Fruit fly (Drosophila melanogaster) whole organism, prepupa: Measurements from ENCODE around the gene CG31103.

Source experiments
- CG16779 ChIP-seq: fragments of 200-800 bp; sonication (Bioruptor generic); optimal IDR thresholded peaks from 3 replicates; lab custom pipeline; 2017; ENCODE audit warnings: missing biosample characterization, mild to moderate bottlenecking, missing genetic modification characterization
- CG3032 ChIP-seq: fragments of 200-800 bp; optimal IDR thresholded peaks from 2 replicates; lab custom pipeline; 2019; ENCODE audit warnings: missing biosample characterization, mild to moderate bottlenecking, missing genetic modification characterization, moderate library complexity
- CG32006 ChIP-seq: fragments of 200-800 bp; sonication (Bioruptor generic); optimal IDR thresholded peaks from 3 replicates; lab custom pipeline; 2017; ENCODE audit warnings: missing biosample characterization, mild to moderate bottlenecking, missing genetic modification characterization
- CG3919 ChIP-seq: fragments of 200-800 bp; sonication (Bioruptor generic); optimal IDR thresholded peaks from 3 replicates; lab custom pipeline; 2016; ENCODE audit warnings: missing biosample characterization, missing genetic modification characterization
- CG6163 ChIP-seq: fragments of 200-800 bp; sonication (Bioruptor generic); IDR thresholded peaks from 3 replicates; pipeline ENCODE4 v1.3.6; 2022; ENCODE audit warnings: missing biosample characterization, missing genetic modification characterization
- CG7368 ChIP-seq: fragments of 200-800 bp; sonication (Bioruptor generic); optimal IDR thresholded peaks from 3 replicates; lab custom pipeline; 2016; ENCODE audit warnings: missing biosample characterization, missing genetic modification characterization
- Ets21C ChIP-seq: fragments of 200-800 bp; sonication (Bioruptor generic); optimal IDR thresholded peaks from 3 replicates; lab custom pipeline; 2016; ENCODE audit warnings: missing biosample characterization, missing genetic modification characterization
- Hr39 ChIP-seq: fragments of 200-800 bp; sonication (Bioruptor generic); optimal IDR thresholded peaks from 2 replicates; lab custom pipeline; 2016; ENCODE audit warnings: missing biosample characterization, missing genetic modification characterization
- Hr4 ChIP-seq: fragments of 200-800 bp; sonication (Bioruptor generic); optimal IDR thresholded peaks from 3 replicates; lab custom pipeline; 2016; ENCODE audit warnings: missing biosample characterization, missing genetic modification characterization
- Sox102F ChIP-seq: fragments of 200-800 bp; sonication (Bioruptor generic); optimal IDR thresholded peaks from 2 replicates; lab custom pipeline; 2016; ENCODE audit warnings: missing biosample characterization, mild to moderate bottlenecking, missing genetic modification characterization
- svp ChIP-seq: fragments of 200-800 bp; sonication (Bioruptor generic); peaks from one replicate; lab custom pipeline; 2016; ENCODE audit warnings: missing biosample characterization, missing genetic modification characterization

DNA sequence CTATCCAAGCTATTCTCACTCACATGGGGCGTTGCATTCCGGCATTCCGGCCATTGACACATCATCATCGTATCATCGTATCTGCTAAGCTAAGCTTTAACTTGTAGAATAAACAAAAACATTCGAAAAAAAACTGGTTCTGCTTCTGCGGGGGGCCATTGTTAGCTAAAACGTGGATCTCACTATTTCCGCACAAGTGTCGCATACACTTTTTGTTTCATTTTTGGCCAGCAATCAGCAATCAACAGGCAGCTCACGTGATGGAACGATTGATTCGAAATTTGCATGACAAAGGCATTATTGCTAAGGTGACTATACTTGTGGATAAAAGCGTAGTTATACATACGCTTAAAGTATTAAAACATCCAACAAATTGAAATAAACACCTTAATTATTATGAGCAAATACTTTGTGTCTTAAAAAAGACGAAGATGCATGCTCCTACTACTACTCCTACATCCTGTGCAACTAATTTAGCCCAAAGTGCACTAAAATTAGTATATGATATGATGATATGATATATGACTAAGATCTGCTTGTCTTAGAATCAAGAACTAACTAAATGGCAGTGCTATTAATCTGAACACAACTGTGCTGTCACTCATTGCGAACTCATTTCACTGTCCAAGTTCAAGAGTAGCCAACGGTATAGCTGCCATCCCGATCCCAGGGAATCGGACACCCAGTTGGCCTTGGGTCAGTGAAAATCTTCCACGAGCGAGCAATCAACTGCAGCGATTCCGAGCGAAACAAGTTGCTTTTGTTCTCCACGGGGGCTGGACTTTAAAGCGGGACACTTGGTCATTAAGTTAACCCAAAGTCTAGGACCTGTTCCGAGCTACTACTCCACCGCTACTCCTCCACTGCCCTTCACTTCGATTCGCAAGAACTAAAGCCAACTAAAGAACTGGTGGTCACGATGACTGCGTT lies 19.9 kb downstream of the CG31103 start:
- TF ChIP-seq Sox102F (GFP tag; lab: Kevin White, UChicago) (no peak), svp (no peak), Hr39 (GFP tag; lab: Kevin White, UChicago) (no peak), Ets21C (GFP tag; lab: Kevin White, UChicago) (no peak), CG32006 (GFP tag; lab: Kevin White, UChicago) (no peak), CG16779 (tag; lab: Kevin White, UChicago) (no peak), Hr4 (GFP tag; lab: Kevin White, UChicago) (no peak), CG3919 (peak; percentile 6), CG6163 (no peak), CG3032 (peak; percentile 42), CG7368 (GFP tag; lab: Kevin White, UChicago) (no peak)
